Fruit fly (Drosophila melanogaster): Measurements from ENCODE around the gene CG8565.

CG8565 gene

dm6 chrX:15834594-15835236, 2.9 kb upstream of the CG8565 start (continued):
- TF ChIP-seq salr (GFP tag; optimal IDR thresholded peaks at IDR 0.05) (no peak), Hr38 (GFP tag; optimal IDR thresholded peaks at IDR 0.05) (no peak), CG3919 (GFP tag; optimal IDR thresholded peaks at IDR 0.05) (no peak), svp (GFP tag) (no peak), CG8632 (GFP tag; optimal IDR thresholded peaks at IDR 0.05) (no peak)

dm6 chrX:15835393-15835792, 2.2 kb upstream of the CG8565 start, which contains the start of gene Chc:
Gene Chc (minus strand): TSS chrX:15835490.
- TF ChIP-seq Smox (GFP tag; optimal IDR thresholded peaks at IDR 0.05) (peak; percentile 29), esn (GFP tag; optimal IDR thresholded peaks at IDR 0.05) (peak; percentile 22), Met (GFP tag; optimal IDR thresholded peaks at IDR 0.05) (peak; percentile 13), Sox102F (GFP tag; optimal IDR thresholded peaks at IDR 0.05) (peak; percentile 6), vri (GFP tag; optimal IDR thresholded peaks at IDR 0.05) (no peak), CG15336 (GFP tag; IDR thresholded peaks at IDR 0.05) (no peak), spab (GFP tag; optimal IDR thresholded peaks at IDR 0.05) (no peak), achi (GFP tag; optimal IDR thresholded peaks at IDR 0.05) (no peak), CG3919 (GFP tag; optimal IDR thresholded peaks at IDR 0.05) (no peak), CG16779 (tag; optimal IDR thresholded peaks at IDR 0.05) (no peak), dsx (GFP tag; optimal IDR thresholded peaks at IDR 0.05; ENCODE audit: poor library complexity, severe bottlenecking) (no peak), eg (GFP tag; IDR thresholded peaks at IDR 0.05) (no peak), Lpt (GFP tag; optimal IDR thresholded peaks at IDR 0.05) (no peak), CG31627 (GFP tag; optimal IDR thresholded peaks at IDR 0.05) (no peak), Eip93F (GFP tag; optimal IDR thresholded peaks at IDR 0.05) (no peak), topi (GFP tag; optimal IDR thresholded peaks at IDR 0.05) (no peak), CG6808 (GFP tag; optimal IDR thresholded peaks at IDR 0.05) (no peak), CG1621 (tag; optimal IDR thresholded peaks at IDR 0.05) (peak; percentile 92), CG8632 (GFP tag; optimal IDR thresholded peaks at IDR 0.05) (no peak), Blimp-1 (GFP tag; optimal IDR thresholded peaks at IDR 0.05) (no peak), Ets96B (tag; optimal IDR thresholded peaks at IDR 0.05) (no peak), dac (GFP tag; optimal IDR thresholded peaks at IDR 0.05) (no peak), OdsH (GFP tag; optimal IDR thresholded peaks at IDR 0.05) (no peak), acj6 (GFP tag; optimal IDR thresholded peaks at IDR 0.05) (no peak), Sox14 (GFP tag; optimal IDR thresholded peaks at IDR 0.05) (peak; percentile 60), CG32006 (GFP tag; optimal IDR thresholded peaks at IDR 0.05) (no peak), CG10631 (GFP tag; optimal IDR thresholded peaks at IDR 0.05) (peak; percentile 28), CG6854 (GFP tag; optimal IDR thresholded peaks at IDR 0.05) (no peak), fd85E (GFP tag; optimal IDR thresholded peaks at IDR 0.05) (no peak), ss (GFP tag; optimal IDR thresholded peaks at IDR 0.05) (no peak), CG6792 (GFP tag; optimal IDR thresholded peaks at IDR 0.05) (no peak), CG34406 (GFP tag; optimal IDR thresholded peaks at IDR 0.05) (no peak), CG8119 (GFP tag; IDR thresholded peaks at IDR 0.05) (no peak), CG11902 (GFP tag; optimal IDR thresholded peaks at IDR 0.05) (no peak), fd59A (GFP tag; optimal IDR thresholded peaks at IDR 0.05) (no peak), svp (GFP tag) (no peak), CG10669 (GFP tag; optimal IDR thresholded peaks at IDR 0.05) (no peak), CG3032 (tag; optimal IDR thresholded peaks at IDR 0.05) (no peak), salr (GFP tag; optimal IDR thresholded peaks at IDR 0.05) (no peak), Hr4 (GFP tag; optimal IDR thresholded peaks at IDR 0.05) (no peak), net (GFP tag; optimal IDR thresholded peaks at IDR 0.05) (no peak), lz (GFP tag; optimal IDR thresholded peaks at IDR 0.05) (peak; percentile 16), CG11762 (GFP tag; optimal IDR thresholded peaks at IDR 0.05; ENCODE audit: insufficient read depth) (no peak), CG7368 (GFP tag; optimal IDR thresholded peaks at IDR 0.05) (no peak), Sox15 (GFP tag; optimal IDR thresholded peaks at IDR 0.05) (no peak), CG6163 (GFP tag; IDR thresholded peaks at IDR 0.05) (no peak), CG6276 (GFP tag; optimal IDR thresholded peaks at IDR 0.05) (no peak), Eip78C (GFP tag) (peak; percentile 68)
